Fruit fly (Drosophila melanogaster) S2 (cell line): ENCODE measurements around the gene Axud1.

Experiments
- CG8478 ChIP-seq: fragments of >200 bp; optimal IDR thresholded peaks from 2 replicates; lab custom pipeline; 2018
- CTCF ChIP-seq, 2 experiments: fragments of >200 bp; optimal IDR thresholded peaks; 2 replicates each; lab custom pipeline; 2018

dm6 chr2L:2365655-2366214 lies 590 bp downstream of the Axud1 start:
- TF ChIP-seq CG8478 (no peak), CTCF (optimal IDR thresholded peaks at IDR 0.05; lab: Kevin White, UChicago) (no peak)
